Worm (Caenorhabditis elegans): ENCODE data around the gene atf-6.

Gene atf-6

ce11 chrX:12480447-12480998 lies at the start of gene atf-6:
TSS of gene atf-6 (plus strand) at chrX:12480948.
- TF ChIP-seq pes-1 (GFP tag; IDR thresholded peaks at IDR 0.05) (0 out of 2 replicates have a peak, but pooled peaks have one; percentile 45), tra-4 (tag; optimal IDR thresholded peaks at IDR 0.05) (no peak), hnd-1 (tag; optimal IDR thresholded peaks at IDR 0.05) (peak; percentile 10), tbx-11 (GFP tag; IDR thresholded peaks at IDR 0.05) (0 out of 2 replicates have a peak, but pooled peaks have one; percentile 31), aly-1 (tag; optimal IDR thresholded peaks at IDR 0.05) (peak; percentile 2), ceh-36 (tag; optimal IDR thresholded peaks at IDR 0.05) (no peak), F13C5.2 (tag; optimal IDR thresholded peaks at IDR 0.05) (peak; percentile 74), ets-7 (tag; optimal IDR thresholded peaks at IDR 0.05) (peak; percentile 28), hmg-4 (GFP tag; optimal IDR thresholded peaks at IDR 0.05) (peak; percentile 90), tbx-37 (GFP tag; conservative IDR thresholded peaks at IDR 0.05) (0 out of 2 replicates have a peak, but pooled peaks have one; percentile 21), scrt-1 (GFP tag; IDR thresholded peaks at IDR 0.05) (no peak)

- TF ChIP-seq flt-1 (GFP tag; IDR thresholded peaks at IDR 0.05) (no peak), sea-1 (GFP tag; conservative IDR thresholded peaks at IDR 0.05) (no peak), ets-7 (tag; optimal IDR thresholded peaks at IDR 0.05) (no peak), ceh-36 (tag; optimal IDR thresholded peaks at IDR 0.05) (no peak), tra-4 (tag; optimal IDR thresholded peaks at IDR 0.05) (no peak), tbx-11 (GFP tag; IDR thresholded peaks at IDR 0.05) (no peak), tbx-37 (GFP tag; conservative IDR thresholded peaks at IDR 0.05) (no peak), hmg-4 (GFP tag; optimal IDR thresholded peaks at IDR 0.05) (no peak), pes-1 (GFP tag; IDR thresholded peaks at IDR 0.05) (no peak), ama-1 (optimal IDR thresholded peaks at IDR 0.05) (no peak), ceh-13 (GFP tag; optimal IDR thresholded peaks at IDR 0.05) (no peak), hnd-1 (tag; optimal IDR thresholded peaks at IDR 0.05) (no peak), scrt-1 (GFP tag; IDR thresholded peaks at IDR 0.05) (no peak), aly-1 (tag; optimal IDR thresholded peaks at IDR 0.05) (no peak), hmbx-1 (tag; optimal IDR thresholded peaks at IDR 0.05) (no peak), F13C5.2 (tag; optimal IDR thresholded peaks at IDR 0.05) (no peak), B0310.2 (tag; optimal IDR thresholded peaks at IDR 0.05) (no peak)
Measured at ce11 chrX:12434086-12434485, 46.7 kb upstream of the atf-6 start, which contains the start of gene tsct-1. TSS of gene tsct-1 (plus strand) at chrX:12434097.

- TF ChIP-seq hnd-1 (tag; optimal IDR thresholded peaks at IDR 0.05) (no peak), aly-1 (tag; optimal IDR thresholded peaks at IDR 0.05) (no peak), pes-1 (GFP tag; IDR thresholded peaks at IDR 0.05) (no peak), hmg-4 (GFP tag; optimal IDR thresholded peaks at IDR 0.05) (no peak), hmbx-1 (tag; optimal IDR thresholded peaks at IDR 0.05) (no peak), ama-1 (optimal IDR thresholded peaks at IDR 0.05) (no peak)
Measured at ce11 chrX:12435246-12435645, 45.5 kb upstream of the atf-6 start.

ce11 chrX:12436486-12436885 lies 44.3 kb upstream of the atf-6 start:
- TF ChIP-seq hmg-4 (GFP tag; optimal IDR thresholded peaks at IDR 0.05), result no peak
- TF ChIP-seq B0310.2 (tag; optimal IDR thresholded peaks at IDR 0.05), result no peak
- TF ChIP-seq tbx-11 (GFP tag; IDR thresholded peaks at IDR 0.05), result no peak
- TF ChIP-seq tra-4 (tag; optimal IDR thresholded peaks at IDR 0.05), result no peak
- TF ChIP-seq scrt-1 (GFP tag; IDR thresholded peaks at IDR 0.05), result no peak

- TF ChIP-seq ceh-13 (GFP tag; optimal IDR thresholded peaks at IDR 0.05) (no peak), aly-1 (tag; optimal IDR thresholded peaks at IDR 0.05) (no peak), hnd-1 (tag; optimal IDR thresholded peaks at IDR 0.05) (no peak), ceh-36 (tag; optimal IDR thresholded peaks at IDR 0.05) (no peak), F13C5.2 (tag; optimal IDR thresholded peaks at IDR 0.05) (no peak), flt-1 (GFP tag; IDR thresholded peaks at IDR 0.05) (no peak), B0310.2 (tag; optimal IDR thresholded peaks at IDR 0.05) (no peak), pes-1 (GFP tag; IDR thresholded peaks at IDR 0.05) (no peak), ama-1 (optimal IDR thresholded peaks at IDR 0.05) (no peak), sea-1 (GFP tag; conservative IDR thresholded peaks at IDR 0.05) (no peak)
Measured at ce11 chrX:12438266-12438665, 42.5 kb upstream of the atf-6 start.

- TF ChIP-seq sea-1 (GFP tag; conservative IDR thresholded peaks at IDR 0.05) (no peak), B0310.2 (tag; optimal IDR thresholded peaks at IDR 0.05) (no peak), aly-1 (tag; optimal IDR thresholded peaks at IDR 0.05) (no peak), tra-4 (tag; optimal IDR thresholded peaks at IDR 0.05) (no peak), tbx-37 (GFP tag; conservative IDR thresholded peaks at IDR 0.05) (no peak), scrt-1 (GFP tag; IDR thresholded peaks at IDR 0.05) (no peak), hmg-4 (GFP tag; optimal IDR thresholded peaks at IDR 0.05) (no peak), flt-1 (GFP tag; IDR thresholded peaks at IDR 0.05) (no peak), hnd-1 (tag; optimal IDR thresholded peaks at IDR 0.05) (no peak), F13C5.2 (tag; optimal IDR thresholded peaks at IDR 0.05) (no peak), ama-1 (optimal IDR thresholded peaks at IDR 0.05) (no peak), ets-7 (tag; optimal IDR thresholded peaks at IDR 0.05) (no peak), hmbx-1 (tag; optimal IDR thresholded peaks at IDR 0.05) (no peak), ceh-36 (tag; optimal IDR thresholded peaks at IDR 0.05) (no peak)
Measured at ce11 chrX:12439998-12440722, 40.6 kb upstream of the atf-6 start.

ce11 chrX:12444423-12444822 lies 36.3 kb upstream of the atf-6 start:
- TF ChIP-seq ama-1 (optimal IDR thresholded peaks at IDR 0.05) (no peak), tra-4 (tag; optimal IDR thresholded peaks at IDR 0.05) (no peak)

- no peak for TF ChIP-seq scrt-1 (GFP tag; IDR thresholded peaks at IDR 0.05)
- no peak for TF ChIP-seq tra-4 (tag; optimal IDR thresholded peaks at IDR 0.05)
- no peak for TF ChIP-seq tbx-37 (GFP tag; conservative IDR thresholded peaks at IDR 0.05)
- TF ChIP-seq pes-1 (GFP tag; IDR thresholded peaks at IDR 0.05), result no peak
- TF ChIP-seq hmbx-1 (tag; optimal IDR thresholded peaks at IDR 0.05), result no peak
- no peak for TF ChIP-seq ets-7 (tag; optimal IDR thresholded peaks at IDR 0.05)
- no peak for TF ChIP-seq ceh-13 (GFP tag; optimal IDR thresholded peaks at IDR 0.05)
- no peak for TF ChIP-seq F13C5.2 (tag; optimal IDR thresholded peaks at IDR 0.05)
Measured at ce11 chrX:12446572-12446971, 34.2 kb upstream of the atf-6 start.
